Worm (Caenorhabditis elegans): ENCODE measurements around the gene hpo-36.

DNA sequence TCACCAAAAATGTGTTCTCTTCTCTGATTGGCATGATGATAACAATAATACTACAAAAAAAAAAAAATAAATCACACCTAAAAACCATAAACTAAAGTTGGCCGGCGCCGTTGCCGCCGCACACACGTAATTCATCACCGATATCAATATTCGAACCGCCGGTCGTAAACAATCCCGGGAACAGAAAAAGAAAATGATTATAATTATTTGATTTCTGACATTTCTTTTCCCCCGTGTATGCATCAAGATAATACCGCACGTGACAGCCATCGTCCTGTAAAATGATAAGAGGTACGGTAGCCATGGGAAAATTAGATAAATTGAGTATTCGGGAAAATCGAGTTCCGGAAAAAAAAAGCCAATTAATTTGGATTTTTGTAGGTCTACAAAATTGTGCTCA, 42.1 kb downstream of the hpo-36 start:
- TF ChIP-seq fos-1 (tag; optimal IDR thresholded peaks at IDR 0.05) (no peak), nhr-76 (tag; optimal IDR thresholded peaks at IDR 0.05) (no peak), mdl-1 (tag; optimal IDR thresholded peaks at IDR 0.05) (peak in 1 of 2 experiments; percentile 61), ces-1 (GFP tag; optimal IDR thresholded peaks at IDR 0.05) (no peak), lsy-2 (tag; optimal IDR thresholded peaks at IDR 0.05) (peak in 1 of 2 experiments; percentile 61)
